Fruit fly (Drosophila melanogaster) whole organism, embryonic: ENCODE results near the gene arm.
A peak's percentile ranks its signal among the peaks of the same experiment; 100 is the strongest.

Experiments used
- Asciz ChIP-seq: fragments of 200-800 bp; sonication (Bioruptor generic); optimal IDR thresholded peaks from 2 replicates; lab custom pipeline; 2017; ENCODE audit warnings: missing biosample characterization, mild to moderate bottlenecking, missing genetic modification characterization, missing genetic modification reagents
- B-H1 ChIP-seq: fragments of 200-800 bp; sonication (Bioruptor generic); IDR thresholded peaks from 3 replicates; pipeline ENCODE4 v1.3.6; 2022; ENCODE audit warnings: missing biosample characterization, missing genetic modification characterization
- CG10209 ChIP-seq: fragments of 200-800 bp; sonication (Bioruptor generic); optimal IDR thresholded peaks from 3 replicates; lab custom pipeline; 2017; ENCODE audit warnings: missing biosample characterization, mild to moderate bottlenecking, missing genetic modification characterization, missing genetic modification reagents
- CG11695 ChIP-seq: fragments of 200-800 bp; sonication (Bioruptor generic); IDR thresholded peaks from 3 replicates; pipeline ENCODE4 v1.3.6; 2022; ENCODE audit warnings: missing biosample characterization, missing genetic modification characterization
- CG12071 ChIP-seq: fragments of 200-800 bp; sonication (Bioruptor generic); optimal IDR thresholded peaks from 3 replicates; lab custom pipeline; 2018; ENCODE audit warnings: missing biosample characterization, mild to moderate bottlenecking, missing genetic modification characterization
- CG1233 ChIP-seq: fragments of 200-800 bp; sonication (Bioruptor generic); optimal IDR thresholded peaks from 4 replicates; lab custom pipeline; 2018; ENCODE audit warnings: missing biosample characterization, mild to moderate bottlenecking, missing genetic modification characterization
- CG14441 ChIP-seq: fragments of 200-800 bp; sonication (Bioruptor generic); IDR thresholded peaks from 2 replicates; pipeline ENCODE4 v1.3.6; 2022; ENCODE audit warnings: missing biosample characterization, missing genetic modification characterization
- CG1529 ChIP-seq: fragments of 200-800 bp; sonication (Bioruptor generic); optimal IDR thresholded peaks from 3 replicates; lab custom pipeline; 2018; ENCODE audit warnings: missing biosample characterization, missing genetic modification characterization
- CG3065 ChIP-seq: fragments of 200-800 bp; sonication (Bioruptor generic); optimal IDR thresholded peaks from 2 replicates; lab custom pipeline; 2016; ENCODE audit warnings: missing biosample characterization, missing genetic modification characterization
- CG31365 ChIP-seq: fragments of 200-800 bp; sonication (Bioruptor generic); optimal IDR thresholded peaks from 2 replicates; lab custom pipeline; 2018; ENCODE audit warnings: missing biosample characterization, mild to moderate bottlenecking, missing genetic modification characterization
- CG32772 ChIP-seq: fragments of 200-800 bp; sonication (Bioruptor generic); IDR thresholded peaks from 2 replicates; pipeline ENCODE4 v1.3.6; 2022; ENCODE audit warnings: missing biosample characterization, missing genetic modification characterization
- CG5180 ChIP-seq: fragments of 200-800 bp; sonication (Bioruptor generic); optimal IDR thresholded peaks from 3 replicates; lab custom pipeline; 2017; ENCODE audit warnings: missing biosample characterization, missing genetic modification characterization, mild to moderate bottlenecking, moderate library complexity, missing genetic modification reagents
- CG6654 ChIP-seq: fragments of 200-800 bp; sonication (Bioruptor generic); optimal IDR thresholded peaks from 2 replicates; lab custom pipeline; 2017; ENCODE audit warnings: missing biosample characterization, mild to moderate bottlenecking, missing genetic modification characterization
- CG7987 ChIP-seq: fragments of 200-800 bp; sonication (Bioruptor generic); optimal IDR thresholded peaks from 2 replicates; lab custom pipeline; 2018; ENCODE audit warnings: missing biosample characterization, mild to moderate bottlenecking, missing genetic modification characterization, moderate library complexity
- CG9817 ChIP-seq: fragments of 200-800 bp; sonication (Bioruptor generic); optimal IDR thresholded peaks from 2 replicates; lab custom pipeline; 2018; ENCODE audit warnings: missing biosample characterization, mild to moderate bottlenecking, missing genetic modification characterization, moderate library complexity
- CkIIα-i1 ChIP-seq: fragments of 200-800 bp; sonication (Bioruptor generic); IDR thresholded peaks from 2 replicates; pipeline ENCODE4 v1.3.6; 2022; ENCODE audit warnings: missing biosample characterization, missing genetic modification characterization
- CoRest ChIP-seq: fragments of 200-800 bp; sonication (Bioruptor generic); optimal IDR thresholded peaks from 3 replicates; lab custom pipeline; 2018; ENCODE audit warnings: missing biosample characterization, mild to moderate bottlenecking, missing genetic modification characterization, moderate library complexity
- Dek ChIP-seq: fragments of 200-800 bp; sonication (Bioruptor generic); optimal IDR thresholded peaks from 3 replicates; lab custom pipeline; 2019; ENCODE audit warnings: missing biosample characterization, mild to moderate bottlenecking, missing genetic modification characterization, moderate library complexity
- Dfd ChIP-seq, 2 experiments: fragments of >200 bp; optimal IDR thresholded peaks; 2 replicates each; lab custom pipeline; 2017; ENCODE audit warnings: missing biosample characterization in 2 of 2, missing genetic modification characterization in 2 of 2
- HLH54F ChIP-seq: fragments of 200-800 bp; sonication (Bioruptor generic); optimal IDR thresholded peaks from 3 replicates; lab custom pipeline; 2016; ENCODE audit warnings: missing biosample characterization, missing genetic modification characterization
- Hr3 ChIP-seq: fragments of 200-800 bp; sonication (Bioruptor generic); optimal IDR thresholded peaks from 3 replicates; lab custom pipeline; 2016; ENCODE audit warnings: missing biosample characterization, missing genetic modification characterization
- Lpt ChIP-seq: fragments of >200 bp; optimal IDR thresholded peaks from 2 replicates; lab custom pipeline; 2018; ENCODE audit warnings: missing biosample characterization, missing genetic modification characterization
- Mrtf ChIP-seq: fragments of 200-800 bp; sonication (Bioruptor generic); IDR thresholded peaks from 3 replicates; pipeline ENCODE4 v1.3.6; 2022; ENCODE audit warnings: missing biosample characterization, missing genetic modification characterization
- Oaz ChIP-seq: fragments of 200-800 bp; sonication (Bioruptor generic); IDR thresholded peaks from 2 replicates; pipeline ENCODE4 v1.3.6; 2022; ENCODE audit warnings: missing biosample characterization, missing genetic modification characterization
- abd-A ChIP-seq: fragments of 200-800 bp; sonication (Bioruptor generic); optimal IDR thresholded peaks from 3 replicates; lab custom pipeline; 2019; ENCODE audit warnings: missing biosample characterization, mild to moderate bottlenecking, missing genetic modification characterization, moderate library complexity
- ara ChIP-seq: fragments of 200-800 bp; sonication (Bioruptor generic); IDR thresholded peaks from 2 replicates; pipeline ENCODE4 v1.3.6; 2022; ENCODE audit warnings: missing biosample characterization, missing genetic modification characterization
- ash1 ChIP-seq: fragments of 200-800 bp; sonication (Bioruptor generic); optimal IDR thresholded peaks from 2 replicates; lab custom pipeline; 2018; ENCODE audit warnings: missing biosample characterization, mild to moderate bottlenecking, missing genetic modification characterization
- az2 ChIP-seq: fragments of 200-800 bp; sonication (Bioruptor generic); optimal IDR thresholded peaks from 3 replicates; lab custom pipeline; 2016; ENCODE audit warnings: missing biosample characterization, missing genetic modification characterization
- caup ChIP-seq: fragments of 200-800 bp; sonication (Bioruptor generic); optimal IDR thresholded peaks from 3 replicates; lab custom pipeline; 2017; ENCODE audit warnings: missing biosample characterization, mild to moderate bottlenecking, missing genetic modification characterization, moderate library complexity; ENCODE audit not compliant: severe bottlenecking
- chif ChIP-seq, 2 experiments: fragments of 200-800 bp; sonication (Bioruptor generic); optimal IDR thresholded peaks; 3 replicates each; lab custom pipeline; 2016; ENCODE audit warnings: missing biosample characterization in 2 of 2, missing genetic modification characterization in 2 of 2
- chn ChIP-seq: fragments of 200-800 bp; sonication (Bioruptor generic); optimal IDR thresholded peaks from 2 replicates; lab custom pipeline; 2016; ENCODE audit warnings: missing biosample characterization, missing genetic modification characterization
- crp ChIP-seq, 2 experiments: fragments of 200-800 bp; sonication (Bioruptor generic); optimal IDR thresholded peaks; 2 replicates in 1 of 2; 3 replicates in 1 of 2; lab custom pipeline; 2017; ENCODE audit warnings: missing biosample characterization in 2 of 2, missing genetic modification characterization in 2 of 2, mild to moderate bottlenecking in 1 of 2, moderate library complexity in 1 of 2
- da ChIP-seq: fragments of 200-800 bp; sonication (Bioruptor generic); optimal IDR thresholded peaks from 2 replicates; lab custom pipeline; 2016; ENCODE audit warnings: missing biosample characterization, missing genetic modification characterization
- dysf ChIP-seq: fragments of 200-800 bp; sonication (Bioruptor generic); IDR thresholded peaks from 3 replicates; pipeline ENCODE4 v1.3.6; 2022; ENCODE audit warnings: missing biosample characterization, missing genetic modification characterization
- emc ChIP-seq: fragments of 200-800 bp; sonication (Bioruptor generic); optimal IDR thresholded peaks from 2 replicates; lab custom pipeline; 2016; ENCODE audit warnings: missing biosample characterization, missing genetic modification characterization
- eve ChIP-seq, 2 experiments: fragments of >200 bp; optimal IDR thresholded peaks; 2 replicates each; lab custom pipeline; 2017; ENCODE audit warnings: missing biosample characterization in 2 of 2, missing genetic modification characterization in 2 of 2
- gcm2 ChIP-seq: fragments of 200-800 bp; sonication (Bioruptor generic); optimal IDR thresholded peaks from 2 replicates; lab custom pipeline; 2016; ENCODE audit warnings: missing biosample characterization, missing genetic modification characterization
- her ChIP-seq: fragments of 200-800 bp; sonication (Bioruptor generic); optimal IDR thresholded peaks from 2 replicates; lab custom pipeline; 2016; ENCODE audit warnings: missing biosample characterization, missing genetic modification characterization
- jing ChIP-seq: fragments of 200-800 bp; sonication (Bioruptor generic); optimal IDR thresholded peaks from 2 replicates; lab custom pipeline; 2018; ENCODE audit warnings: missing biosample characterization, mild to moderate bottlenecking, missing genetic modification characterization
- knrl ChIP-seq: fragments of 200-800 bp; sonication (Bioruptor generic); IDR thresholded peaks from 3 replicates; pipeline ENCODE4 v1.3.6; 2022; ENCODE audit warnings: missing biosample characterization, missing genetic modification characterization; ENCODE audit not compliant: partially characterized antibody
- lilli ChIP-seq: fragments of 200-800 bp; sonication (Bioruptor generic); optimal IDR thresholded peaks from 3 replicates; lab custom pipeline; 2016; ENCODE audit warnings: missing biosample characterization, missing genetic modification characterization
- mam ChIP-seq: fragments of 200-800 bp; sonication (Bioruptor generic); optimal IDR thresholded peaks from 3 replicates; lab custom pipeline; 2016; ENCODE audit warnings: missing biosample characterization, missing genetic modification characterization
- nmo ChIP-seq: fragments of 200-800 bp; sonication (Bioruptor generic); optimal IDR thresholded peaks from 2 replicates; lab custom pipeline; 2018; ENCODE audit warnings: missing biosample characterization, mild to moderate bottlenecking, missing genetic modification characterization, moderate library complexity
- otp ChIP-seq: fragments of 200-800 bp; sonication (Bioruptor generic); IDR thresholded peaks from 3 replicates; pipeline ENCODE4, ENCODE4 v1.3.6; 2022; ENCODE audit warnings: missing biosample characterization, missing genetic modification characterization
- pita ChIP-seq: fragments of 200-800 bp; sonication (Bioruptor generic); optimal IDR thresholded peaks from 2 replicates; lab custom pipeline; 2017; ENCODE audit warnings: missing biosample characterization, mild to moderate bottlenecking, missing genetic modification characterization
- psq ChIP-seq: fragments of 200-800 bp; sonication (Bioruptor generic); optimal IDR thresholded peaks from 2 replicates; lab custom pipeline; 2017; ENCODE audit warnings: missing biosample characterization, missing genetic modification characterization
- scrt ChIP-seq: fragments of 200-800 bp; sonication (Bioruptor generic); optimal IDR thresholded peaks from 2 replicates; lab custom pipeline; 2018; ENCODE audit warnings: missing biosample characterization, mild to moderate bottlenecking, missing genetic modification characterization, moderate library complexity
- sna ChIP-seq: fragments of 200-800 bp; sonication (Bioruptor generic); IDR thresholded peaks from 2 replicates; pipeline ENCODE4 v1.3.6; 2022; ENCODE audit warnings: missing biosample characterization, missing genetic modification characterization; ENCODE audit not compliant: partially characterized antibody
- sqz ChIP-seq: fragments of 200-800 bp; sonication (Bioruptor generic); optimal IDR thresholded peaks from 3 replicates; lab custom pipeline; 2018; ENCODE audit warnings: missing biosample characterization, mild to moderate bottlenecking, missing genetic modification characterization
- vvl ChIP-seq: fragments of 200-800 bp; sonication (Bioruptor generic); IDR thresholded peaks from 2 replicates; pipeline ENCODE4 v1.3.6; 2022; ENCODE audit warnings: missing biosample characterization, missing genetic modification characterization
- wek ChIP-seq: fragments of 200-800 bp; sonication (Bioruptor generic); optimal IDR thresholded peaks from 3 replicates; lab custom pipeline; 2018; ENCODE audit warnings: missing biosample characterization, mild to moderate bottlenecking, missing genetic modification characterization, moderate library complexity

Gene arm

dm6 chrX:1889926-1890325 lies 10.5 kb downstream of the arm start, which contains the start of the genes trr and mRpL16 (continued):
- TF ChIP-seq her (GFP tag; lab: Kevin White, UChicago) (no peak), CoRest (tag; lab: Kevin White, UChicago) (peak; percentile 42), Dek (tag; lab: Kevin White, UChicago) (peak; percentile 25), nmo (GFP tag; lab: Kevin White, UChicago) (peak; percentile 75), CG31365 (tag; lab: Kevin White, UChicago) (no peak), CG14441 (GFP tag; lab: Robert Waterston, UW) (peak; percentile 57), pita (no peak), crp (GFP tag; optimal IDR thresholded peaks at IDR 0.05; lab: Kevin White, UChicago) (peak in 1 of 2 experiments; percentile 24), wek (GFP tag; lab: Kevin White, UChicago) (no peak), scrt (GFP tag; lab: Kevin White, UChicago) (no peak), CG32772 (peak; percentile 41; the same call in 1 of the 2 replicates), eve (GFP tag; optimal IDR thresholded peaks at IDR 0.05; lab: Kevin White, UChicago) (no peak), CG6654 (GFP tag; lab: Kevin White, UChicago) (no peak), CG5180 (GFP tag; lab: Kevin White, UChicago) (no peak), sna (GFP tag; lab: Robert Waterston, UW) (peak; percentile 68; the same call in 1 of the 2 replicates), CkIIα-i1 (no peak), caup (GFP tag; lab: Kevin White, UChicago) (peak; percentile 36), CG10209 (no peak), Oaz (GFP tag; lab: Robert Waterston, UW) (no peak), lilli (GFP tag; lab: Kevin White, UChicago) (peak; percentile 49), gcm2 (GFP tag; lab: Kevin White, UChicago) (no peak), ara (no peak), mam (GFP tag; lab: Kevin White, UChicago) (peak; percentile 16), jing (GFP tag; lab: Kevin White, UChicago) (no peak), abd-A (tag; lab: Kevin White, UChicago) (no peak), ash1 (no peak), CG9817 (peak; percentile 50), az2 (no peak), dysf (GFP tag; lab: Robert Waterston, UW) (peak; percentile 47; the same call in 1 of the 3 replicates), otp (GFP tag; lab: Robert Waterston, UW) (no peak), chif (GFP tag; optimal IDR thresholded peaks at IDR 0.05; lab: Kevin White, UChicago) (peak in 1 of 2 experiments; percentile 28), sqz (GFP tag; lab: Kevin White, UChicago) (no peak), chn (GFP tag; lab: Kevin White, UChicago) (peak; percentile 20), vvl (GFP tag; lab: Robert Waterston, UW) (peak; percentile 57), knrl (GFP tag; lab: Robert Waterston, UW) (peak; percentile 80), Lpt (no peak), HLH54F (GFP tag; lab: Kevin White, UChicago) (peak; percentile 49), CG3065 (no peak), Hr3 (GFP tag; lab: Kevin White, UChicago) (no peak), CG12071 (GFP tag; lab: Kevin White, UChicago) (no peak), emc (GFP tag; lab: Kevin White, UChicago) (no peak), da (GFP tag; lab: Kevin White, UChicago) (no peak), CG1233 (no peak), CG7987 (GFP tag; lab: Kevin White, UChicago) (no peak), psq (GFP tag; lab: Kevin White, UChicago) (no peak), CG11695 (peak; percentile 39; the same call in 1 of the 3 replicates), Asciz (GFP tag; lab: Kevin White, UChicago) (no peak), Mrtf (no peak), B-H1 (GFP tag; lab: Robert Waterston, UW) (no peak), CG1529 (no peak), Dfd (GFP tag; optimal IDR thresholded peaks at IDR 0.05; lab: Kevin White, UChicago) (no peak)
